Worm (Caenorhabditis elegans) whole organism, L4/young adult: ENCODE data around the gene T13G4.4.

ENCODE experiments used
- W03F9.2 ChIP-seq: fragments of 150-350 bp; optimal IDR thresholded peaks from 2 replicates; lab custom pipeline; 2014; ENCODE audit warnings: missing biosample characterization, missing genetic modification characterization
- dao-5 ChIP-seq: sonication (generic microtip); optimal IDR thresholded peaks from 2 replicates; lab custom pipeline; 2016; ENCODE audit warnings: missing genotype, missing genetic modification characterization, moderate library complexity, missing compliant biosample characterization

ce11 chrX:1192848-1193247 lies 1.4 kb upstream of the T13G4.4 start, which contains the start of gene T13G4.1:
- TF ChIP-seq dao-5 = no peak
- no peak for TF ChIP-seq W03F9.2 (tag; lab: Kevin White, UChicago)
